Fruit fly (Drosophila melanogaster): Measurements from ENCODE around the gene Toll-9.

Toll-9 gene

dm6 chr3L:20354363-20354762, 12.2 kb downstream of the Toll-9 start:
- TF ChIP-seq fd85E (GFP tag; optimal IDR thresholded peaks at IDR 0.05) = no peak
- TF ChIP-seq CG16779 (tag; optimal IDR thresholded peaks at IDR 0.05) = no peak
- TF ChIP-seq dsx (GFP tag; optimal IDR thresholded peaks at IDR 0.05; ENCODE audit: poor library complexity, severe bottlenecking) = no peak
- TF ChIP-seq vri (GFP tag; optimal IDR thresholded peaks at IDR 0.05) = no peak

- TF ChIP-seq salr (GFP tag; optimal IDR thresholded peaks at IDR 0.05) (no peak), svp (GFP tag) (peak; percentile 85), Eip93F (GFP tag; optimal IDR thresholded peaks at IDR 0.05) (peak; percentile 19), CG15336 (GFP tag; IDR thresholded peaks at IDR 0.05) (peak; percentile 48), vri (GFP tag; optimal IDR thresholded peaks at IDR 0.05) (peak; percentile 46), Gug (GFP tag; IDR thresholded peaks at IDR 0.05) (no peak), cyc (GFP tag; optimal IDR thresholded peaks at IDR 0.05) (no peak), CG6792 (GFP tag; optimal IDR thresholded peaks at IDR 0.05) (no peak), CG11762 (GFP tag; optimal IDR thresholded peaks at IDR 0.05; ENCODE audit: insufficient read depth) (peak; percentile 6), net (GFP tag; optimal IDR thresholded peaks at IDR 0.05) (no peak), Sox15 (GFP tag; optimal IDR thresholded peaks at IDR 0.05) (no peak), lz (GFP tag; optimal IDR thresholded peaks at IDR 0.05) (no peak), dac (GFP tag; optimal IDR thresholded peaks at IDR 0.05) (no peak), esn (GFP tag; optimal IDR thresholded peaks at IDR 0.05) (peak; percentile 30), CG31627 (GFP tag; optimal IDR thresholded peaks at IDR 0.05) (peak; percentile 8)
Observed at dm6 chr3L:20353726-20354332, 12.7 kb downstream of the Toll-9 start.

dm6 chr3L:20353149-20353548, 13.4 kb downstream of the Toll-9 start, which contains the start of gene CG5618:
TSS of gene CG5618 (plus strand) at chr3L:20353449.
- TF ChIP-seq dac (GFP tag; optimal IDR thresholded peaks at IDR 0.05) (no peak), CG32006 (GFP tag; optimal IDR thresholded peaks at IDR 0.05) (no peak), Hr39 (GFP tag; optimal IDR thresholded peaks at IDR 0.05) (no peak), CG6276 (GFP tag; optimal IDR thresholded peaks at IDR 0.05) (no peak), CG34406 (GFP tag; optimal IDR thresholded peaks at IDR 0.05) (no peak), pdm3 (GFP tag; optimal IDR thresholded peaks at IDR 0.05) (no peak), spab (GFP tag; optimal IDR thresholded peaks at IDR 0.05) (no peak), dsx (GFP tag; optimal IDR thresholded peaks at IDR 0.05; ENCODE audit: poor library complexity, severe bottlenecking) (no peak), CG4318 (GFP tag; optimal IDR thresholded peaks at IDR 0.05) (no peak), esn (GFP tag; optimal IDR thresholded peaks at IDR 0.05) (no peak), lz (GFP tag; optimal IDR thresholded peaks at IDR 0.05) (no peak), svp (GFP tag) (no peak)

dm6 chr3L:20349333-20349924, 17.1 kb downstream of the Toll-9 start:
- TF ChIP-seq Met (GFP tag; optimal IDR thresholded peaks at IDR 0.05) (no peak), dsx (GFP tag; optimal IDR thresholded peaks at IDR 0.05; ENCODE audit: poor library complexity, severe bottlenecking) (no peak), Sox14 (GFP tag; optimal IDR thresholded peaks at IDR 0.05) (peak; percentile 87), CG8319 (GFP tag; optimal IDR thresholded peaks at IDR 0.05) (no peak), Eip75B (GFP tag; optimal IDR thresholded peaks at IDR 0.05) (peak; percentile 13), CG9139 (GFP tag; optimal IDR thresholded peaks at IDR 0.05) (no peak), CG6854 (GFP tag; optimal IDR thresholded peaks at IDR 0.05) (no peak), CG31627 (GFP tag; optimal IDR thresholded peaks at IDR 0.05) (no peak), Eip78C (GFP tag) (peak; percentile 73), CG1621 (tag; optimal IDR thresholded peaks at IDR 0.05) (no peak), Lpt (GFP tag; optimal IDR thresholded peaks at IDR 0.05) (no peak), CG15336 (GFP tag; IDR thresholded peaks at IDR 0.05) (peak; percentile 22; the same call in 1 of the 2 replicates), Smox (GFP tag; optimal IDR thresholded peaks at IDR 0.05) (no peak), CG11294 (GFP tag; IDR thresholded peaks at IDR 0.05) (no peak), CG10669 (GFP tag; optimal IDR thresholded peaks at IDR 0.05) (no peak), Ets21C (GFP tag; optimal IDR thresholded peaks at IDR 0.05) (no peak), fd85E (GFP tag; optimal IDR thresholded peaks at IDR 0.05) (no peak), CG32006 (GFP tag; optimal IDR thresholded peaks at IDR 0.05) (no peak), Hr39 (GFP tag; optimal IDR thresholded peaks at IDR 0.05) (no peak), fd59A (GFP tag; optimal IDR thresholded peaks at IDR 0.05) (no peak), svp (GFP tag) (peak; percentile 89), dac (GFP tag; optimal IDR thresholded peaks at IDR 0.05) (no peak), CG8119 (GFP tag; IDR thresholded peaks at IDR 0.05) (0 out of 3 replicates have a peak, but pooled peaks have one; percentile 32), CG6276 (GFP tag; optimal IDR thresholded peaks at IDR 0.05) (no peak), ss (GFP tag; optimal IDR thresholded peaks at IDR 0.05) (no peak), Eip93F (GFP tag; optimal IDR thresholded peaks at IDR 0.05) (no peak), eg (GFP tag; IDR thresholded peaks at IDR 0.05) (no peak), CG4318 (GFP tag; optimal IDR thresholded peaks at IDR 0.05) (no peak), vri (GFP tag; optimal IDR thresholded peaks at IDR 0.05) (peak; percentile 25), CG10631 (GFP tag; optimal IDR thresholded peaks at IDR 0.05) (no peak)
